Fruit fly (Drosophila melanogaster): ENCODE results near the gene SmydA-9.
A peak's percentile ranks its signal among the peaks of the same experiment; 100 is the strongest.

The SmydA-9 gene

dm6 chrX:9201866-9202681 is 8.6 kb downstream of the SmydA-9 start:
- TF ChIP-seq CG6163 (GFP tag; IDR thresholded peaks at IDR 0.05) (peak; percentile 76), achi (GFP tag; optimal IDR thresholded peaks at IDR 0.05) (peak; percentile 47), salr (GFP tag; optimal IDR thresholded peaks at IDR 0.05) (peak; percentile 20 to 48), ss (GFP tag; optimal IDR thresholded peaks at IDR 0.05) (peak in 1 of 2 experiments; percentile 10), pdm3 (GFP tag; optimal IDR thresholded peaks at IDR 0.05) (peak; percentile 38), fd85E (GFP tag; optimal IDR thresholded peaks at IDR 0.05) (no peak), CG6276 (GFP tag; optimal IDR thresholded peaks at IDR 0.05) (peak; percentile 70), dac (GFP tag; optimal IDR thresholded peaks at IDR 0.05) (peak; percentile 57), OdsH (GFP tag; optimal IDR thresholded peaks at IDR 0.05) (peak; percentile 2), CG16779 (tag; optimal IDR thresholded peaks at IDR 0.05) (peak; percentile 27), Hr4 (GFP tag; optimal IDR thresholded peaks at IDR 0.05) (peak; percentile 16), CG11294 (GFP tag; IDR thresholded peaks at IDR 0.05) (peak; percentile 82), Met (GFP tag; optimal IDR thresholded peaks at IDR 0.05) (no peak), cyc (GFP tag; optimal IDR thresholded peaks at IDR 0.05) (no peak), dsx (GFP tag; optimal IDR thresholded peaks at IDR 0.05; ENCODE audit: poor library complexity, severe bottlenecking) (peak; percentile 54), Ets21C (GFP tag; optimal IDR thresholded peaks at IDR 0.05) (no peak), CG10631 (GFP tag; optimal IDR thresholded peaks at IDR 0.05) (peak; percentile 25), svp (GFP tag) (peak; percentile 48), CG3032 (tag; optimal IDR thresholded peaks at IDR 0.05) (peak; percentile 48), eg (GFP tag; IDR thresholded peaks at IDR 0.05) (peak; percentile 83), CG34406 (GFP tag; optimal IDR thresholded peaks at IDR 0.05) (peak; percentile 37), Gug (GFP tag; IDR thresholded peaks at IDR 0.05) (peak; percentile 47; the same call in 1 of the 2 replicates), CG6854 (GFP tag; optimal IDR thresholded peaks at IDR 0.05) (no peak), CG7368 (GFP tag; optimal IDR thresholded peaks at IDR 0.05) (no peak), Sox102F (GFP tag; optimal IDR thresholded peaks at IDR 0.05) (peak; percentile 5), spab (GFP tag; optimal IDR thresholded peaks at IDR 0.05) (peak; percentile 20), CG8119 (GFP tag; IDR thresholded peaks at IDR 0.05) (peak; percentile 64; the same call in 2 of the 3 replicates), CG11902 (GFP tag; optimal IDR thresholded peaks at IDR 0.05) (no peak), CG11762 (GFP tag; optimal IDR thresholded peaks at IDR 0.05; ENCODE audit: insufficient read depth) (peak; percentile 24), CG8319 (GFP tag; optimal IDR thresholded peaks at IDR 0.05) (no peak), Lpt (GFP tag; optimal IDR thresholded peaks at IDR 0.05) (no peak), Smox (GFP tag; optimal IDR thresholded peaks at IDR 0.05) (no peak), fd59A (GFP tag; optimal IDR thresholded peaks at IDR 0.05) (peak; percentile 26), topi (GFP tag; optimal IDR thresholded peaks at IDR 0.05) (no peak), Eip93F (GFP tag; optimal IDR thresholded peaks at IDR 0.05) (no peak), Hr39 (GFP tag; optimal IDR thresholded peaks at IDR 0.05) (no peak), CG3919 (GFP tag; optimal IDR thresholded peaks at IDR 0.05) (peak; percentile 42), Sox15 (GFP tag; optimal IDR thresholded peaks at IDR 0.05) (no peak), acj6 (GFP tag; optimal IDR thresholded peaks at IDR 0.05) (peak; percentile 16), lz (GFP tag; optimal IDR thresholded peaks at IDR 0.05) (peak; percentile 10), Hr38 (GFP tag; optimal IDR thresholded peaks at IDR 0.05) (no peak), net (GFP tag; optimal IDR thresholded peaks at IDR 0.05) (no peak), Blimp-1 (GFP tag; optimal IDR thresholded peaks at IDR 0.05) (no peak), CG9139 (GFP tag; optimal IDR thresholded peaks at IDR 0.05) (no peak), CG15336 (GFP tag; IDR thresholded peaks at IDR 0.05) (peak; percentile 66), CG10669 (GFP tag; optimal IDR thresholded peaks at IDR 0.05) (peak; percentile 44), CG4318 (GFP tag; optimal IDR thresholded peaks at IDR 0.05) (peak; percentile 54), CG1621 (tag; optimal IDR thresholded peaks at IDR 0.05) (peak; percentile 54), vri (GFP tag; optimal IDR thresholded peaks at IDR 0.05) (peak; percentile 1), Eip75B (GFP tag; optimal IDR thresholded peaks at IDR 0.05) (no peak)
